Worm (Caenorhabditis elegans) whole organism, L4 larva: Measurements from ENCODE around the gene sun-1.
A peak's percentile ranks its signal among the peaks of the same experiment; 100 is the strongest.

Experiments
- F10B5.3 ChIP-seq: sonication (generic microtip); optimal IDR thresholded peaks from 2 replicates; lab custom pipeline; 2016; ENCODE audit warnings: mild to moderate bottlenecking, missing genetic modification characterization, missing compliant biosample characterization
- F44E2.7 ChIP-seq: fragments of 200-800 bp; sonication (Bioruptor generic); IDR thresholded peaks from 2 replicates; pipeline ENCODE4 v2.1.2; 2022; ENCODE audit warnings: missing genetic modification characterization, missing compliant biosample characterization
- Y105C5A.15 ChIP-seq: fragments of 200-800 bp; sonication (Bioruptor generic); IDR thresholded peaks from 2 replicates; pipeline ENCODE4 v1.3.6; 2022; ENCODE audit warnings: missing genetic modification characterization, missing compliant biosample characterization
- aha-1 ChIP-seq: fragments of 150-350 bp; peaks from one replicate; lab custom pipeline; 2014; ENCODE audit warnings: missing biosample characterization, missing genetic modification characterization
- ceh-20 ChIP-seq: fragments of 200-800 bp; sonication (Bioruptor generic); IDR thresholded peaks from 2 replicates; pipeline ENCODE4 v1.3.6; 2022; ENCODE audit warnings: missing genetic modification reagents, missing genetic modification characterization, missing compliant biosample characterization
- ceh-44 ChIP-seq: fragments of 200-800 bp; sonication (Bioruptor generic); IDR thresholded peaks from 2 replicates; pipeline ENCODE4 v1.3.6; 2022; ENCODE audit warnings: missing genetic modification reagents, missing genetic modification characterization, missing compliant biosample characterization
- ceh-62 ChIP-seq: sonication (generic microtip); optimal IDR thresholded peaks from 2 replicates; lab custom pipeline; 2017; ENCODE audit warnings: missing biosample characterization, missing genetic modification characterization
- cey-2 ChIP-seq: sonication (generic microtip); optimal IDR thresholded peaks from 3 replicates; lab custom pipeline; 2017; ENCODE audit warnings: missing genetic modification characterization, mild to moderate bottlenecking, missing compliant biosample characterization, antibody characterized with exemption, borderline replicate concordance; ENCODE audit not compliant: insufficient read depth
- dmd-8 ChIP-seq: fragments of 200-800 bp; sonication (Bioruptor generic); IDR thresholded peaks from 2 replicates; pipeline ENCODE4 v1.3.6; 2022; ENCODE audit warnings: missing genetic modification characterization, missing compliant biosample characterization
- fkh-10 ChIP-seq: fragments of 150-350 bp; optimal IDR thresholded peaks from 2 replicates; lab custom pipeline; 2014; ENCODE audit warnings: missing biosample characterization, missing genetic modification reagents, missing genetic modification characterization
- hif-1 ChIP-seq, 2 experiments: sonication (generic microtip); optimal IDR thresholded peaks; 2 replicates each; lab custom pipeline; 2016 to 2017; ENCODE audit warnings: missing compliant biosample characterization in 2 of 2, missing genetic modification characterization in 2 of 2, missing genetic modification reagents in 2 of 2, missing genotype in 2 of 2, mild to moderate bottlenecking in 1 of 2
- hmg-1.1 ChIP-seq: fragments of 200-800 bp; sonication (Bioruptor generic); IDR thresholded peaks from 2 replicates; pipeline ENCODE4 v1.3.6; 2022; ENCODE audit warnings: missing genetic modification reagents, missing genetic modification characterization, missing compliant biosample characterization
- lin-1 ChIP-seq: fragments of 200-800 bp; sonication (Bioruptor generic); IDR thresholded peaks from 2 replicates; pipeline ENCODE4 v1.3.6; 2022; ENCODE audit warnings: missing genetic modification reagents, missing genetic modification characterization, missing compliant biosample characterization
- lin-13 ChIP-seq: fragments of 150-350 bp; optimal IDR thresholded peaks from 2 replicates; lab custom pipeline; 2014; ENCODE audit warnings: missing biosample characterization, missing genetic modification reagents, missing genetic modification characterization
- mdl-1 ChIP-seq, 2 experiments: fragments of 150-350 bp in 1 of 2; sonication (generic microtip) in 1 of 2; optimal IDR thresholded peaks; 2 replicates each; lab custom pipeline; 2014 to 2017; ENCODE audit warnings: missing biosample characterization in 2 of 2, missing genetic modification characterization in 2 of 2
- mdt-29 ChIP-seq: fragments of 200-800 bp; sonication (Bioruptor generic); IDR thresholded peaks from 2 replicates; pipeline ENCODE4 v1.3.6; 2022; ENCODE audit warnings: missing genetic modification reagents, missing genetic modification characterization, missing compliant biosample characterization
- mxl-2 ChIP-seq: fragments of 200-800 bp; sonication (Bioruptor generic); conservative IDR thresholded peaks from 2 replicates; pipeline ENCODE4 v1.3.6; 2022; ENCODE audit warnings: missing genetic modification reagents, missing genetic modification characterization, missing compliant biosample characterization
- mxl-3 ChIP-seq: fragments of 200-800 bp; sonication (Bioruptor generic); optimal IDR thresholded peaks from 2 replicates; lab custom pipeline; 2018; ENCODE audit warnings: mild to moderate bottlenecking, missing genetic modification characterization, missing compliant biosample characterization
- nhr-11 ChIP-seq: fragments of 150-350 bp; optimal IDR thresholded peaks from 2 replicates; lab custom pipeline; 2014; ENCODE audit warnings: missing biosample characterization, missing genetic modification characterization
- nhr-28 ChIP-seq: fragments of 150-350 bp; optimal IDR thresholded peaks from 2 replicates; lab custom pipeline; 2014; ENCODE audit warnings: missing biosample characterization, missing genetic modification characterization
- nhr-48 ChIP-seq: sonication (generic microtip); optimal IDR thresholded peaks from 2 replicates; lab custom pipeline; 2016; ENCODE audit warnings: mild to moderate bottlenecking, missing genetic modification characterization, missing compliant biosample characterization
- php-3 ChIP-seq: fragments of 200-800 bp; sonication (Bioruptor generic); IDR thresholded peaks from 2 replicates; pipeline ENCODE4 v1.3.6; 2022; ENCODE audit warnings: missing genetic modification reagents, missing genetic modification characterization, missing compliant biosample characterization
- rbr-2 ChIP-seq: sonication (generic microtip); optimal IDR thresholded peaks from 2 replicates; lab custom pipeline; 2016; ENCODE audit warnings: missing genotype, missing genetic modification characterization, missing compliant biosample characterization
- sdz-12 ChIP-seq: fragments of 200-800 bp; sonication (Bioruptor generic); optimal IDR thresholded peaks from 2 replicates; lab custom pipeline; 2018; ENCODE audit warnings: mild to moderate bottlenecking, missing genetic modification characterization, missing compliant biosample characterization
- snpc-4 ChIP-seq: fragments of 150-350 bp; optimal IDR thresholded peaks from 2 replicates; lab custom pipeline; 2014; ENCODE audit warnings: missing biosample characterization, missing genetic modification characterization
- tra-1 ChIP-seq: fragments of 200-800 bp; sonication (Bioruptor generic); IDR thresholded peaks from 2 replicates; pipeline ENCODE4 v1.3.6; 2022; ENCODE audit warnings: missing genetic modification reagents, missing genetic modification characterization, missing compliant biosample characterization
- unc-130 ChIP-seq: sonication (generic microtip); optimal IDR thresholded peaks from 2 replicates; lab custom pipeline; 2016; ENCODE audit warnings: missing genetic modification reagents, missing genetic modification characterization, missing compliant biosample characterization
- unc-62 ChIP-seq, 3 experiments: fragments of 150-350 bp in 1 of 3; sonication (generic microtip); optimal IDR thresholded peaks in 2 of 3; peaks in 1 of 3; 1 replicate in 1 of 3; 2 replicates in 2 of 3; lab custom pipeline; 2014 to 2017; ENCODE audit warnings: missing biosample characterization in 3 of 3, missing genetic modification characterization in 3 of 3, missing genetic modification reagents in 3 of 3, missing genotype in 1 of 3
- zip-2 ChIP-seq: fragments of 150-350 bp; optimal IDR thresholded peaks from 2 replicates; lab custom pipeline; 2014; ENCODE audit warnings: missing biosample characterization, missing genetic modification characterization
- ztf-11 ChIP-seq: fragments of 150-350 bp; optimal IDR thresholded peaks from 2 replicates; lab custom pipeline; 2014; ENCODE audit warnings: missing biosample characterization, missing genetic modification characterization
- ztf-7 ChIP-seq: fragments of 150-350 bp; optimal IDR thresholded peaks from 2 replicates; lab custom pipeline; 2014; ENCODE audit warnings: missing biosample characterization, missing genetic modification characterization

sun-1 gene

ce11 chrV:13161052-13161451 is 32.3 kb downstream of the sun-1 start:
- TF ChIP-seq aha-1 (tag; lab: Kevin White, UChicago), result peak; percentile 60
- TF ChIP-seq F10B5.3 (tag; lab: Kevin White, UChicago), result no peak

- TF ChIP-seq mxl-2 (GFP tag; lab: Robert Waterston, UW) (no peak), mdl-1 (tag; optimal IDR thresholded peaks at IDR 0.05; lab: Kevin White, UChicago) (no peak), lin-13 (GFP tag; lab: Kevin White, UChicago) (no peak), ztf-7 (tag; lab: Kevin White, UChicago) (no peak), unc-62 (GFP tag; optimal IDR thresholded peaks at IDR 0.05 in 1 of 2; lab: Kevin White, UChicago) (peak in 1 of 2 experiments; percentile 38), unc-62 (tag; optimal IDR thresholded peaks at IDR 0.05; lab: Kevin White, UChicago) (no peak), rbr-2 (tag; lab: Kevin White, UChicago) (no peak)
These were observed 36.3 kb downstream of the sun-1 start for ce11 chrV:13157073-13157472.

- TF ChIP-seq zip-2 (tag; lab: Kevin White, UChicago) (no peak), ztf-11 (no peak), mxl-2 (GFP tag; lab: Robert Waterston, UW) (no peak), unc-130 (no peak), dmd-8 (GFP tag; lab: Robert Waterston, UW) (no peak), php-3 (GFP tag; lab: Robert Waterston, UW) (no peak), snpc-4 (tag; lab: Kevin White, UChicago) (no peak), ceh-44 (GFP tag; lab: Robert Waterston, UW) (no peak), cey-2 (tag; lab: Kevin White, UChicago) (no peak), sdz-12 (GFP tag; lab: Kevin White, UChicago) (no peak), nhr-11 (tag; lab: Kevin White, UChicago) (no peak), Y105C5A.15 (no peak), ceh-62 (tag; lab: Kevin White, UChicago) (no peak), F44E2.7 (GFP tag; lab: Robert Waterston, UW) (no peak), lin-1 (no peak), nhr-48 (tag; lab: Kevin White, UChicago) (no peak), hmg-1.1 (GFP tag; lab: Robert Waterston, UW) (no peak), fkh-10 (GFP tag; lab: Kevin White, UChicago) (no peak), mxl-3 (GFP tag; lab: Kevin White, UChicago) (no peak), tra-1 (GFP tag; lab: Robert Waterston, UW) (no peak)
These were observed 39.1 kb downstream of the sun-1 start for ce11 chrV:13154225-13154624.

ce11 chrV:13152575-13152974 is 40.8 kb downstream of the sun-1 start, which contains the start of gene noca-1:
Gene noca-1, plus strand, starts transcription at chrV:13152919.
- TF ChIP-seq sdz-12 (GFP tag; lab: Kevin White, UChicago), result no peak
- TF ChIP-seq ceh-20 (GFP tag; lab: Robert Waterston, UW), result no peak
- no peak for TF ChIP-seq snpc-4 (tag; lab: Kevin White, UChicago)
- no peak for TF ChIP-seq F10B5.3 (tag; lab: Kevin White, UChicago)
- TF ChIP-seq nhr-28 (tag; lab: Kevin White, UChicago), result no peak
- no peak for TF ChIP-seq mdt-29 (GFP tag; lab: Robert Waterston, UW)
- TF ChIP-seq hif-1 (tag; optimal IDR thresholded peaks at IDR 0.05; lab: Kevin White, UChicago), result no peak
